Worm (Caenorhabditis elegans): Measurements from ENCODE around the gene srsx-34.

srsx-34 gene

ce11 chrV:9015540-9015939 is 20.2 kb upstream of the srsx-34 start, which contains the start of gene srt-18:
srt-18 (minus strand) TSS chrV:9015640.
- no peak for TF ChIP-seq ama-1 (optimal IDR thresholded peaks at IDR 0.05)
- no peak for TF ChIP-seq sma-9 (GFP tag; optimal IDR thresholded peaks at IDR 0.05)
- no peak for TF ChIP-seq sma-9 (tag; optimal IDR thresholded peaks at IDR 0.05)
- TF ChIP-seq skn-1 (tag; optimal IDR thresholded peaks at IDR 0.05): no peak
- no peak for TF ChIP-seq lin-39 (tag; optimal IDR thresholded peaks at IDR 0.05)
- no peak for TF ChIP-seq nhr-10 (tag; optimal IDR thresholded peaks at IDR 0.05)
- TF ChIP-seq peb-1 (tag; optimal IDR thresholded peaks at IDR 0.05): no peak
- TF ChIP-seq nhr-25 (tag; optimal IDR thresholded peaks at IDR 0.05): no peak
- TF ChIP-seq ztf-4 (tag; optimal IDR thresholded peaks at IDR 0.05): no peak
- no peak for TF ChIP-seq ceh-82 (tag; optimal IDR thresholded peaks at IDR 0.05)
- TF ChIP-seq unc-39 (tag; optimal IDR thresholded peaks at IDR 0.05): no peak
- TF ChIP-seq sma-3 (GFP tag; optimal IDR thresholded peaks at IDR 0.05): no peak
- no peak for TF ChIP-seq snpc-4 (tag; optimal IDR thresholded peaks at IDR 0.05)
- no peak for TF ChIP-seq C34F6.9 (tag; optimal IDR thresholded peaks at IDR 0.05)
- TF ChIP-seq nhr-11 (tag; optimal IDR thresholded peaks at IDR 0.05): no peak
- TF ChIP-seq ztf-1 (GFP tag; conservative IDR thresholded peaks at IDR 0.05): no peak
- TF ChIP-seq lsy-2 (tag; optimal IDR thresholded peaks at IDR 0.05): no peak
- no peak for TF ChIP-seq mab-5 (tag; optimal IDR thresholded peaks at IDR 0.05)

- TF ChIP-seq sma-3 (GFP tag; optimal IDR thresholded peaks at IDR 0.05): no peak
- TF ChIP-seq mab-5 (tag; optimal IDR thresholded peaks at IDR 0.05): no peak
- TF ChIP-seq unc-39 (tag; optimal IDR thresholded peaks at IDR 0.05): no peak
- TF ChIP-seq nhr-77 (tag; optimal IDR thresholded peaks at IDR 0.05): no peak
- no peak for TF ChIP-seq nhr-10 (tag; optimal IDR thresholded peaks at IDR 0.05)
- no peak for TF ChIP-seq aly-2 (tag; optimal IDR thresholded peaks at IDR 0.05)
- no peak for TF ChIP-seq ztf-11 (tag; optimal IDR thresholded peaks at IDR 0.05)
- no peak for TF ChIP-seq R02D3.7 (tag; optimal IDR thresholded peaks at IDR 0.05)
- no peak for TF ChIP-seq mbf-1 (tag; optimal IDR thresholded peaks at IDR 0.05)
- TF ChIP-seq lsy-2 (tag; optimal IDR thresholded peaks at IDR 0.05): no peak
- no peak for TF ChIP-seq egl-27 (tag; optimal IDR thresholded peaks at IDR 0.05)
- no peak for TF ChIP-seq elt-1 (tag; optimal IDR thresholded peaks at IDR 0.05)
- TF ChIP-seq nhr-6 (tag; optimal IDR thresholded peaks at IDR 0.05): no peak
- no peak for TF ChIP-seq ZK546.5 (tag; optimal IDR thresholded peaks at IDR 0.05)
- TF ChIP-seq ztf-1 (GFP tag; conservative IDR thresholded peaks at IDR 0.05): no peak
- no peak for TF ChIP-seq nhr-11 (tag; optimal IDR thresholded peaks at IDR 0.05)
These were observed 19.3 kb upstream of the srsx-34 start, which contains the start of gene oac-40 for ce11 chrV:9016479-9016878. oac-40 (plus strand) TSS chrV:9016779.

ce11 chrV:9018871-9019270 is 16.9 kb upstream of the srsx-34 start:
- no peak for TF ChIP-seq snpc-4 (tag; optimal IDR thresholded peaks at IDR 0.05)
- TF ChIP-seq egl-27 (tag; optimal IDR thresholded peaks at IDR 0.05): no peak
- TF ChIP-seq ama-1 (optimal IDR thresholded peaks at IDR 0.05): no peak
- TF ChIP-seq nhr-25 (tag; optimal IDR thresholded peaks at IDR 0.05): no peak
- TF ChIP-seq lsy-2 (tag; optimal IDR thresholded peaks at IDR 0.05): no peak
- no peak for TF ChIP-seq mbf-1 (tag; optimal IDR thresholded peaks at IDR 0.05)
- TF ChIP-seq mab-5 (tag; optimal IDR thresholded peaks at IDR 0.05): no peak
- no peak for TF ChIP-seq ZK546.5 (tag; optimal IDR thresholded peaks at IDR 0.05)

ce11 chrV:9022078-9022477 is 13.7 kb upstream of the srsx-34 start, which contains the start of gene oac-41:
oac-41 (minus strand) TSS chrV:9022178.
- TF ChIP-seq mab-5 (tag; optimal IDR thresholded peaks at IDR 0.05) (no peak), C34F6.9 (tag; optimal IDR thresholded peaks at IDR 0.05) (no peak), ama-1 (optimal IDR thresholded peaks at IDR 0.05) (no peak), ceh-16 (tag; optimal IDR thresholded peaks at IDR 0.05) (no peak), mdl-1 (tag; optimal IDR thresholded peaks at IDR 0.05) (no peak), nhr-23 (tag; optimal IDR thresholded peaks at IDR 0.05) (no peak), skn-1 (tag; optimal IDR thresholded peaks at IDR 0.05) (no peak), alr-1 (tag; optimal IDR thresholded peaks at IDR 0.05) (no peak), mbf-1 (tag; optimal IDR thresholded peaks at IDR 0.05) (no peak), sma-9 (GFP tag; optimal IDR thresholded peaks at IDR 0.05) (no peak), sma-9 (tag; optimal IDR thresholded peaks at IDR 0.05) (no peak), ZK546.5 (tag; optimal IDR thresholded peaks at IDR 0.05) (no peak), snpc-4 (tag; optimal IDR thresholded peaks at IDR 0.05) (no peak)

- no peak for TF ChIP-seq unc-39 (tag; optimal IDR thresholded peaks at IDR 0.05)
- no peak for TF ChIP-seq sma-3 (GFP tag; optimal IDR thresholded peaks at IDR 0.05)
These were observed 11.1 kb upstream of the srsx-34 start, which contains the start of gene bus-1 for ce11 chrV:9024713-9025112. bus-1 (minus strand) TSS chrV:9024813.

ce11 chrV:9030248-9030647 is 5.5 kb upstream of the srsx-34 start, which contains the start of gene C25E10.5:
C25E10.5 (plus strand) TSS chrV:9030548.
- TF ChIP-seq nhr-237 (tag; optimal IDR thresholded peaks at IDR 0.05) (no peak), aly-2 (tag; optimal IDR thresholded peaks at IDR 0.05) (no peak), mbf-1 (tag; optimal IDR thresholded peaks at IDR 0.05) (no peak), Y55F3AM.14 (GFP tag; optimal IDR thresholded peaks at IDR 0.05) (no peak), nhr-21 (tag; optimal IDR thresholded peaks at IDR 0.05) (no peak), ceh-16 (tag; optimal IDR thresholded peaks at IDR 0.05) (no peak), crh-2 (tag; optimal IDR thresholded peaks at IDR 0.05) (no peak), nhr-23 (tag; optimal IDR thresholded peaks at IDR 0.05) (no peak), R02D3.7 (tag; optimal IDR thresholded peaks at IDR 0.05) (no peak), nhr-129 (tag; optimal IDR thresholded peaks at IDR 0.05) (no peak)
